Worm (Caenorhabditis elegans): Measurements from ENCODE around the gene hsp-60.

The hsp-60 gene

DNA sequence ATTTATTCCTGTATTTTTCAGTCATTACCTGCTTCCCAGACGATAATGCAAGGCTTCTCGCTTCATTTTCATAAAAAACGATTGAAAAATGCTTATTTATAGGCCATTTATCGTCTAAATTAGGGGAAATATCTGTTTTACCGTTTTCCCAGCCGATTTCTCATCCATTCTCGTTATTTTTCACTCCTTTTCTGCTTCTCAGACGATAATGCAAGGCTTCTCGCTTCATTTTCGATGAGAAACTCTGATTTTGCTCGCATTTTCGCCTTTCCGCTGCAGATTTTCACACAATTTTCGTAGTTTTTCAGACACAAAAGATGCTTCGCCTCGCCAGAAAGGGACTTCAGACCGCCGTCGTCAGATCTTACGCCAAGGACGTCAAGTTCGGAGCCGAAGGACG lies at the start of gene hsp-60:
Gene hsp-60, plus strand, starts transcription at position 301 of the 400 bp plus-strand sequence.
- TF ChIP-seq nhr-90 (tag; optimal IDR thresholded peaks at IDR 0.05) (no peak), T07F8.4 (tag; optimal IDR thresholded peaks at IDR 0.05) (no peak), egrh-3 (GFP tag; IDR thresholded peaks at IDR 0.05) (no peak), somi-1 (GFP tag; optimal IDR thresholded peaks at IDR 0.05) (no peak)

DNA sequence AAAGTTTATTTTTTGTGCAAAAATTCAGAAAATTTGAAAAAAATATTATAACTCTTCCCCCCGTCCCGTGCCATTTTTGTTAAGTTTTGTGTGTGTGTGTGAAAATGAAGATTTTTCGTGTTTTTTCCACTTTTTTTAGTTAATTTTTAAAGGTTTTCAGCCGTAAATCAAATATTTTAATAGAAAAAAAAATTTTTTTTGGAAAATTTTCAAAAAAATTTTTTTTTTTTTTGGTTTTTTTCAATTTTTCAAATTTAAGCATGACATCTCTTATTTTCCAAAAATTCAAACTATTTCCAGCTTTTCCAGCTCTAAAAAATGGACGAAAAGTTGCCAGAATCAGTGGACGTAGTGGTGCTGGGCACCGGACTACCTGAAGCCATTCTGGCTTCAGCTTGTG lies 49.5 kb upstream of the hsp-60 start, which contains the start of gene rep-1:
Gene rep-1, plus strand, starts transcription at position 301 of the 400 bp plus-strand sequence.
- no peak for TF ChIP-seq lsy-27 (tag; optimal IDR thresholded peaks at IDR 0.05; ENCODE audit: borderline replicate concordance, insufficient read depth)
- TF ChIP-seq F57A8.1 (GFP tag; optimal IDR thresholded peaks at IDR 0.05), result no peak
- TF ChIP-seq ztf-18 (tag; optimal IDR thresholded peaks at IDR 0.05), result no peak
- no peak for TF ChIP-seq Y56A3A.18 (GFP tag; IDR thresholded peaks at IDR 0.05)
- no peak for TF ChIP-seq efl-1 (GFP tag; optimal IDR thresholded peaks at IDR 0.05)
- TF ChIP-seq ztf-6 (GFP tag; IDR thresholded peaks at IDR 0.05), result no peak
- no peak for TF ChIP-seq C06A6.2 (GFP tag; conservative IDR thresholded peaks at IDR 0.05)
- TF ChIP-seq F33H1.4 (GFP tag; IDR thresholded peaks at IDR 0.05), result no peak
- no peak for TF ChIP-seq B0336.3 (GFP tag; IDR thresholded peaks at IDR 0.05)
- no peak for TF ChIP-seq athp-1 (tag; optimal IDR thresholded peaks at IDR 0.05)
- TF ChIP-seq ztf-22 (GFP tag; optimal IDR thresholded peaks at IDR 0.05), result no peak
- TF ChIP-seq snpc-4 (GFP tag; optimal IDR thresholded peaks at IDR 0.05), result no peak
- TF ChIP-seq snpc-4 (tag; optimal IDR thresholded peaks at IDR 0.05), result no peak
- no peak for TF ChIP-seq ceh-58 (GFP tag; IDR thresholded peaks at IDR 0.05)
- no peak for TF ChIP-seq gei-17 (GFP tag; optimal IDR thresholded peaks at IDR 0.05)
- TF ChIP-seq unc-130 (GFP tag; optimal IDR thresholded peaks at IDR 0.05), result no peak
- TF ChIP-seq F37B4.10 (GFP tag; IDR thresholded peaks at IDR 0.05), result no peak
- TF ChIP-seq ceh-91 (GFP tag; IDR thresholded peaks at IDR 0.05), result no peak
- no peak for TF ChIP-seq nfyb-1 (GFP tag; IDR thresholded peaks at IDR 0.05)
- no peak for TF ChIP-seq F49E8.2 (tag; optimal IDR thresholded peaks at IDR 0.05; ENCODE audit: insufficient read depth)

DNA sequence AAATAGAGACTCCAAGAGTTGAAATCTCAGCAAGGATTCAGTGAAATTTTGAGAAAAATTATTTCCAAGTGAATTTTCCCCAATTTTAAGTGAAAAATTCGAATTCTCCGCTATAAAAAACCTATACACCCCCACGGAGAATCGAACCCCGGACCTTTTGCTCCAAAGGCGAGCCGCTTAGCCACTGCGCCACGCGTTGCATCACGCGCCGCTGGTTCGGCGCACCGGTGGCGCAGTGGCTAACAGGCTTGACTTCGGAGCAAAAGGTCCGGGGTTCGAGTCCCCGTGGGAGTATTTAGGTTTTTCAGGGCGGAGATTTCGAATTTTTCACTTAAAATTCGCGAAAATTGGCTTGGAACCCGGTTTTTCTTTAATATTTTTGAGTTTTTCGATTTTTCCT lies 43.9 kb upstream of the hsp-60 start:
- TF ChIP-seq nfya-2 (GFP tag; IDR thresholded peaks at IDR 0.05) (no peak), zfh-2 (GFP tag; conservative IDR thresholded peaks at IDR 0.05) (0 out of 2 replicates have a peak, but pooled peaks have one; percentile 9), egrh-3 (GFP tag; IDR thresholded peaks at IDR 0.05) (peak; percentile 57; the same call in 1 of the 2 replicates)

DNA sequence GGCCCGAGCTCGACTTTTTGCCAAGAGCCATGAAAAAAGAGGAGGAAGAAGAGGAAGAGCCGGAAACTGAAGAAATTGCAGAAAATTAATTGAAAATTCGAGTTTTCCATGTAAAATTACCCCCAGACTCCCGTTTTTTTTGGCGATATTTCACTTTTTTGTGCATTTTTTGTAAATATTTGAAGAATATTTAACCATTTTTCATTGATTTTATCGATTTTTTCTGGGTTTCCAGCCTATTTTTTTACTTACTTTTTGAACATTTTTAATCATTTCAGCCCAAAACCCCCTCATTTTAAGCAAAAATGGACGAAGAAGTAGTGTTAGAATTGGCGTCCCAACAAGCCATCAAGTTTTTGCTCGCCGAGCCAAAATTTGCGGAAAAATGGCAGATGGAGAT lies 43.1 kb upstream of the hsp-60 start, which contains the start of gene Y22D7AL.7:
Gene Y22D7AL.7, plus strand, starts transcription at position 301 of the 400 bp plus-strand sequence.
- TF ChIP-seq F10E7.11 (tag; optimal IDR thresholded peaks at IDR 0.05) (no peak), Y56A3A.18 (GFP tag; IDR thresholded peaks at IDR 0.05) (no peak), unc-62 (GFP tag; optimal IDR thresholded peaks at IDR 0.05) (no peak), ekl-4 (GFP tag; IDR thresholded peaks at IDR 0.05) (no peak), tbp1 (GFP tag; optimal IDR thresholded peaks at IDR 0.05) (no peak), ceh-100 (GFP tag; IDR thresholded peaks at IDR 0.05) (no peak), somi-1 (GFP tag; optimal IDR thresholded peaks at IDR 0.05) (no peak), ztf-22 (GFP tag; optimal IDR thresholded peaks at IDR 0.05) (no peak), fkh-3 (tag; optimal IDR thresholded peaks at IDR 0.05) (no peak), Y53F4B.3 (GFP tag; IDR thresholded peaks at IDR 0.05) (no peak), madf-10 (tag; optimal IDR thresholded peaks at IDR 0.05) (no peak), aptf-2 (GFP tag; conservative IDR thresholded peaks at IDR 0.05) (no peak), akir-1 (GFP tag; optimal IDR thresholded peaks at IDR 0.05) (no peak), lag-1 (GFP tag; IDR thresholded peaks at IDR 0.05) (no peak), ztf-18 (tag; optimal IDR thresholded peaks at IDR 0.05) (no peak), B0035.1 (tag; optimal IDR thresholded peaks at IDR 0.05) (no peak), F37B4.10 (GFP tag; IDR thresholded peaks at IDR 0.05) (no peak)

All from whole organism, young adult.